Fruit fly (Drosophila melanogaster) S2 (cell line): ENCODE measurements around the gene Trhn.

ENCODE experiments used
- CG8478 ChIP-seq: fragments of >200 bp; optimal IDR thresholded peaks from 2 replicates; lab custom pipeline; 2018
- CTCF ChIP-seq, 2 experiments: fragments of >200 bp; optimal IDR thresholded peaks; 2 replicates each; lab custom pipeline; 2018

Trhn gene

DNA sequence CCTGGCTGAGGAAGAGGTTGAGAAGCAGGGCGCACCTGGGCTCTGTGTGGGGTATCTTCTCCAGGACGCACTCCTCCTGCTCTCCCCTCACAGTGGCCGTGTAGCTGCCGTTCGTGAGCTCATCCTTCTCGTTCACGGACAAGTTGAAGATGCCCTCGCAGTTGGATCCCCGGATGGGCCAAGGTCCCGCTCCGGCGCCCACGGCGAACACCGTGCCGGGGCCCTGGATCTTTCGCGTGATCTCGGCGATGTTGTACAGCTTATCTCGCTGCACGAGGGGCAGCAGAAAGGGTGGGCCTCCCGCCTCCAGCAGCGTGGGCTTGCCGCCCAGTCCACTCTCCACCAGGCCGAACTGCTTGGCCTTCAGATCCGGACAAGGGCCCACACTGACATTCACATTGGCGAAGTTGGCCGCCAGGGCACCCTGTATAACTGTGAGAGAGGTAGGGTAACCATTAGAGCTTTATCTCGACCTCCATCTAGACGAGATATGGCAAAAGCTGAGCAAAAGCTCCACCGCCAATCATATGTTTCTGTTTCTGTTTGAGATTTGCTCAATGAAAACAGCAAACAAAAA is 11.0 kb upstream of the Trhn start:
- TF ChIP-seq CTCF (optimal IDR thresholded peaks at IDR 0.05; lab: Kevin White, UChicago): no peak
- no peak for TF ChIP-seq CG8478 (lab: Kevin White, UChicago)

DNA sequence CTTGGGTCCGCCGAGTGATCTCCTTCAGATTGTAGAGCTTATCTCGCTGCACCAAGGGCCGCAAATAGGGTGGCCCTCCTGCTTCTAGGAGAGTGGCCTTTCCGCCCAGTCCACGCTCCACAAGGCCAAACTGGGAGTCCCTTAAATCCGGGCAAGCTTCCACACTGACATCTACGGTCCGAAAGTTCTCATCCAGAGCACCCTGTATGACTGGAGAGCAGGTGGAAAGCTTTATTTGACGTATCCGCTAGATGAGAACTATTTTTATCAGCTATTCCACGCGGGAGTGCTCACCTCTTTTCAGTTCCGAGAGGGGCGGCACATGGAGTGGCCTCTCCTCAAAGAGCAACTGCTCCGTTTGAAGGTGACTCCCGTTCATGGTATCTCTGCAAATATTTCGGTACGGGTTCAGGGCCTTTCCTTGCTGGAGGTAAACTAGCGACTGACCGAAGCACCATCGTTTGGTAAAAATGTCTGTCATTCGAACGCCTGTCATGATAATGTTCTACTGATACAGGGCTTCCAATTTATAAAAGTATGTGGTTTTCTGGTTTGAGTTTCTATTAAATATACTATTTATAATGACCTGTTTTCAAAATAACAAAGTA is 9.7 kb upstream of the Trhn start, which contains the start of gene meep:
Gene meep, minus strand, starts transcription at position 449 of the 608 bp plus-strand sequence.
- TF ChIP-seq CTCF (optimal IDR thresholded peaks at IDR 0.05; lab: Kevin White, UChicago) (no peak), CG8478 (lab: Kevin White, UChicago) (no peak)

DNA sequence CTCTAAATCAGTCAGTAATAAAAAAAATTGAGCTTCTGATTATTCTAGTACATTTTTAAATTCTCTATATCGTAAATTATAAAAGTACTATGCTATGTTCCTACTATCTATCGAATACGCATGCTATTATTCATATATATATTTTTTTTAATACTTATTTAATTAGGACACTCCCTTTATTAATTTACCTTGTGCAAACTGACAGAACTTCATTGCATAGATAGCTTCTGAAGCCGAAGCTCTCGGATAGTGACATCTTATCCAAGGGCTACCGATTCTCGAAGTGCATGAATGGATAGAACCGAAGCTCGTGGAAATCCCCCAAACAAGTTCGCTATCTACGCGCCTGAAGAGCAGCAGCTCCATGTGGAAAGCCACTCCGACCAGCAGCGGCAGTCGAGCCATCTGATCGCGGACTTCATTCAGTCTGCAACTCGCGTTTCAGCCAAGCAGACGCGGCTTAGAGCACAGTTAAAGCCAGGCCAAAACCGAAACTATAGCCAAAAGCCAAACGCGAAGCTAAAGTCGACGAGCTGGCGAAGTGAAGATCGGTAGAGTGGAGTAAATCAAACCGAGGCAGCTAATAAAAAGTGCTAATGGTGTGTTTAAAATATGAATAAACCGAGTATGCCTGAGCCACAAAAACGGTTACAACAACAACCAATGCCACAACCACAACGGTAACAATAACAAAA is 7.5 kb upstream of the Trhn start, which contains the start of gene mwh:
Gene mwh, plus strand, starts transcription at position 430 of the 695 bp plus-strand sequence.
- no peak for TF ChIP-seq CTCF (optimal IDR thresholded peaks at IDR 0.05; lab: Kevin White, UChicago)
- no peak for TF ChIP-seq CG8478 (lab: Kevin White, UChicago)

DNA sequence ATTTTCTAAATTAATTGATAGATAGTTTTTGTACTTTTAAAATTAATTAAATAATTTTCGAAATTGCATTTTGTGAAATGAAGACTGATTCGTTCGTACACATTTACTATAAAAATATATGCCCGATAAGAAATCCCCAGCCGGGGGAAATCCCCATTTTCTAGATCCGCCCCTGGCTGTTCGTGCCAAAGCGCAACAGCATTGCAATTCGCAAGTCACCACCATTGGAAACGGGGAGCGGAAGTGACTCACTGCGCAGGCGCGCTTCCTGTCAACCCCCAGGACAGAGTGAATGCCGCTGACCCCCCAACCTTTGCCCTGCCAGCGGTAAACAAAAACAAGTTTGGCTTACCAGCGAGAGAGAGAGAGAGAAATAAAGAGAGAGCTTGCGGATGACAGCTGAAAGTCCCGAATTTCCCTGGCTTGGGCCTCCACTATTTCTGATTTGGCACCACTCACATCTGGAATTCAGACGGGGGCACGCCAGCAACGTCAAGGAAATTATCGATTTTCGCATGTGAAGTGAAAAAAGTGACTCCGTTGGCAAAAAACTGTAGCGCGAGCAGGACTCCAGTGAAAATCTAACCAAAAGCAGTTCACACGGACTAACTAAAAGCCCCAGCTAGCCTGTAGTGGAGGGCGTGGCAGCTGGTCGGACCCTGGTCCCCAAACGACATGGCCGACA is 3.0 kb upstream of the Trhn start, which contains the start of gene Aplip1:
Gene Aplip1, plus strand, starts transcription at position 450 of the 685 bp plus-strand sequence.
- no peak for TF ChIP-seq CTCF (optimal IDR thresholded peaks at IDR 0.05; lab: Kevin White, UChicago)
- no peak for TF ChIP-seq CG8478 (lab: Kevin White, UChicago)

DNA sequence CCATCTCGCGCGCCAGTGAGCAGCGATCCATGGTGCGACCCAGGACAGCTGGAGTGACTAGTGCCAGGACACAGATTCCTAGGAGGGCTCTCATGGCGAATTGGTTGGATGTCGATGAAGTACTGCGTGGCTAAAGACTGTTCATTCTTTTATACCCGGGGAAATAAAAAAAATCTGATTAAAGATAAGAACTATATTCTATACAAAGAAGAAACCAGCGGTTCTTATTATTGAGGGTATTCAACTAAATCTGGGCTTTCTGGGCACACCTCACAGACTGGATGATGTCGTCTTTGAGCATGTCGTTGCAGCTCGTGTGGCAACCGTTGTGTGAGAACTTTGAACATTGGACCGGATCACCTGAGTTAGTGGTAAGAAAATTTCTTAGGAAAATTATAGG is 2.2 kb upstream of the Trhn start, which contains the start of gene LysX:
Gene LysX, minus strand, starts transcription at position 101 of the 400 bp plus-strand sequence.
- TF ChIP-seq CTCF (optimal IDR thresholded peaks at IDR 0.05; lab: Kevin White, UChicago): no peak
- no peak for TF ChIP-seq CG8478 (lab: Kevin White, UChicago)

DNA sequence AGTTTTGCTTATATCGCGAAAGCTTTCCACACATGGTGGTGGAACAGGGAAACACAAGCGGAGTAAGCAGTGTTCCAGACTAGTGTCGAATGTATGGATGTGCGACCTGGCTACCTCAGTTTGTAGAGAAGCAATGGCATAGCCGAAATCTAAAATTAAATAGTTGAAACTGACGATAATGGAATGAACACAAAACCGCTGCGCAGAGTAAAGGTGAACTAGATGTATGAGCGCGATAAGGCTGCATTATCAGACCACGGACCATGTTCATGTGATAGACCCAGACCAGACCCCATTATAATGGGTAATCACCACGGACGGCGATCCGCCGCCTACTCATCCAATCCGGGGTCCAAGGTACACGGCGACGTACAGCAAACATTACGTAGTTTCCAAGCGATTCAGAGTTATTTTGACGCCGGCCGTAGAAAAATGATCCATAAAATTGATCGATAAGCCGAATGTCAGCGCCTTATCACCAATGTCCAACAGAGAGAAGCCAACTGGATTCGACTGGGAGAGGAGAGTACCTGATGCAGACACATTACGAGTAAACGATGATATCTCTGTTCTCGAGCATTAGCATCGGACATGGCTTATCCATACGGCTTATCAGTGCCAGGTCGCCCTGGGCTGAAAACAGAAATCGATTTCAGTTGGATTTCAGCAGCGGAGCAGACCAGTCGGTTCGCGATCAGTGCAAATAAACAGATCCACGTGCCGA is 3.9 kb downstream of the Trhn start, which contains the start of gene CG13912:
Gene CG13912, plus strand, starts transcription at position 653 of the 724 bp plus-strand sequence.
- TF ChIP-seq CTCF (optimal IDR thresholded peaks at IDR 0.05; lab: Kevin White, UChicago) (peak; percentile 49 to 53), CG8478 (lab: Kevin White, UChicago) (no peak)

DNA sequence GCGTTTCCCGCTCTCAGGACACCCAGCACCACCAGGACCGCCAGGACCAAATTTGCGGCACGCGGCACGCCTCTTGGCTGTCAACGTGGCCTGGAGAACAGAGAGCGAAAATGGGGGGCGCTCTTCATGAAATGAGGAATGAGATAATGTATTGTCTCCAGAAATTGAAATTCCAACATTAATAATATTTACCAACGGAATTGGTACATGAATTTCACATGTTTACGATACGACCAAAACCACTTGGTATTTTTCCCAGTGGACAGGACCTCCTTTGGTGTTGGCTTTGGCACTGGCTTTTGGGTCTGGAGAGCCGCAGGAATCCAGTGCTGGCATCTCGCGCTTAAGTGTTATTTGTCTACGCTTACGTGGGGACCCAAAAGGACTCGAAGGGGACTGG is 9.5 kb downstream of the Trhn start:
- TF ChIP-seq CTCF (optimal IDR thresholded peaks at IDR 0.05; lab: Kevin White, UChicago): no peak
- TF ChIP-seq CG8478 (lab: Kevin White, UChicago): no peak

DNA sequence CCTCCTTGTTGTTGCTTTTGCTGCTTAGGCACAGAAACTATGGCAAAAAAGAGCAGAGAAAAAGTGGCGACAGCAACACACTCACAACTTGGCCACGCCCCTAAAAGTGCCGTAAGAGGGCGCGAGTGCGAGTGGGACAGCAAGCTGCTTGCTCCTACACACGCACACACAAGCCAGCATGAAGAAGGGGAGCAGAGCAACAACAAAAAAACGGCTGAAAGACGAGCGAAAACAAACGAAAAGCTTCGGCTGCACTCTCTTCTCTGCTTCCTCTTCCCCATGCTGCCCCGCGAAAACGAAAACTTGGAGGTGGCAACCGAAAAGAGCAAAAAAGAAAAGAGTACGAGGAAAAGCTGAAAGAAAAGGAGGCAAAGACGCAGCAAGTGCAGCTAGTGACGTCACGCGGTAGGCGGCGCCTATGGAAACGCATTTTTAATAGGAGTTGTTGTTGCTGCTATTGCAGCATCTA is 14.8 kb downstream of the Trhn start:
- TF ChIP-seq CG8478 (lab: Kevin White, UChicago) (peak; percentile 79), CTCF (optimal IDR thresholded peaks at IDR 0.05; lab: Kevin White, UChicago) (no peak)

DNA sequence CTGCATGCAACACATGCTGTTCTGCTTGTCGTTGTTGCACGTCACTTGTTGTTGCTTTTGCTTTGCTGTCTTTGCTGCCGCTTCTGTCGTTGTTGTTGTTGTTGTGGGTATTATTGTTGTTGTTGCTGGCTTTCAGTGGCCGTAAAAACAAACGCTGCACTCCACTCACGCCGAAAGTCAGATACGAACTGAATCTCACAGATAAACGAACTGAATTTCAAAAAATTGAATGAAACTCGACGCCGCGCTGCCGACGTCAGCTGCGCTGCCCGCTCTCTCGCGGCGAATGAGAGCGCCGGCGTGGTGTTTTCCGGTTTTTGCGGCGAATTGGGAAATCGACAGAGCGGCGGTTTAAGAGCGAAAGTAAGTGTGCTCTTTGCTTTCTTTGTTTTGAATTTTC is 15.9 kb downstream of the Trhn start, which contains the start of gene bab2:
Gene bab2, minus strand, starts transcription at position 192 of the 400 bp plus-strand sequence.
- no peak for TF ChIP-seq CTCF (optimal IDR thresholded peaks at IDR 0.05; lab: Kevin White, UChicago)
- TF ChIP-seq CG8478 (lab: Kevin White, UChicago): no peak

DNA sequence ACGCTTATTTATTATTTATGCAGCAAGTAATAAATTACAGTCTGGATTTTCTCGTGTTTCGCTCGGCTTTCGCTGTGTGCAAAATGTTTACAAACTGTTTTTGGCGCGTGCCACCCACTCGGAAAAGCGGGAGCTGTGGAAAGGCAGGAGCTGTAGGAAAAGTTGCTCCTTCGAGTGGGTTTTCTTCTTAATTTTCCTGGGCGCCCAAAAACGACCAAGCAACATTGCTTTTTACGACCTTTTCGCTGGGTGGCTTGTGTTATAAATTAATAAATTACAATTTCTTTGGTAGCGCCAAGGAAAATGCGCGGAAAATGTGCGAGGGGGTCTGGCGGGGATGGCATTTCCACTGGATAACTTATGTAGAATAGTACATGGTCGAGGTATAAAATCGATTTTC is 16.5 kb downstream of the Trhn start:
- TF ChIP-seq CG8478 (lab: Kevin White, UChicago): no peak

DNA sequence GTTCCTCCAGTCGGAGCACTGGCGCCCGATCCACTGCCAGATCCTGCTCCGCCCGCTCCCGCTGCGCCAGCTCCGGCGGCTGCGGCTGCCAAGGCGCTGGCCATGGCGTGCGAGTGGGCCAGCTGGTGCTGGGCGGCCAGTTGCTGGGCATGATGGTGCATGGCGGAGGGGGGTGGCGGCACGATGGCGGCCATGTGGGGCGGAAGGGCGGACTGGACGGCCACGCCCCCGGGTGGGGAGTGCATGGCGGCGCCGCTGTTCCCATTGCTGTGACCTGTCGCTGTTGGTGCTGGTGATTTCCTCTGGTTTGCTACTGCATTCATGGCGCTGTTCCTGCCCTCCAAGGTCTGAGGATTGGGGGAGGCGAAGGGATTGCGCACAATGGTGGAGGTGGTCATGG is 20.1 kb downstream of the Trhn start:
- no peak for TF ChIP-seq CTCF (optimal IDR thresholded peaks at IDR 0.05; lab: Kevin White, UChicago)
- no peak for TF ChIP-seq CG8478 (lab: Kevin White, UChicago)

DNA sequence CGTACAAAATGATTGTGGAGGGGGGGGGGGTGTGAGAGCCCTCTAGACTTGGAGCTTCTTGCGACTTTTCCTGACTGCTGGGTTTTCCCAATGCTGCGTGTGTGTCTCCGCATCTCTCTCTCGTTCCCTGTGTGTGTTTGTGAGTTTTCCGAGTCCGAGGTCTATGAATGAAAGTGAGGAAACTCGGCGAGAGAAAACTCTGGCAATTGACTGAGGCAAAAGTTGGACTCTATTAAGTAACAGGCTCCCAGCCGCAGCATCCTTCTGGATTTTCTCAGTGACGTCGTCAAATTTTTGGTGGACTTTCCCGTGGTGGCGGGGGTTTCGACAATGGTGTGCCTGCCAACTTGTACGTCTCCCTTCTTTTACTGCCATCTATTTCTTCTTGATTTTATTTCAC is 22.4 kb downstream of the Trhn start:
- TF ChIP-seq CTCF (optimal IDR thresholded peaks at IDR 0.05; lab: Kevin White, UChicago): no peak

DNA sequence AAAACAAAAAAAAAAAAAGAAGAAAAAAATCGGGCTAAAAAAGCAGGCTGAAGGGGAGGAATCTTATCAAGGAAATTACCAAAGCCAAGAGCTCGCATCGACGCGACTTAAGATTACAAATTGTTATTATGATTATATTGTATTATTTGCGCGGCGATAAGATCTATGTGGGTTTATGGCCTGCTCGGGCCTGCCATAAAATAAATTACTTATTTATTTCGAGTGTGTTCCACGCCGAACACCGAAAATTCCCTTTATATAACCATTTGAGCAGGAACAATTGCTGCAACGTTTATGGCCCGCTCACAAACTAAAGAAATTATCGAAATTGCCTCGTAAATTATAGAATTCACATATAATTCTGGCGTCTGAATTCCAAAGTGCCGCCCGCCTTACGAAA is 23.4 kb downstream of the Trhn start:
- TF ChIP-seq CG8478 (lab: Kevin White, UChicago) (no peak), CTCF (optimal IDR thresholded peaks at IDR 0.05; lab: Kevin White, UChicago) (no peak)

DNA sequence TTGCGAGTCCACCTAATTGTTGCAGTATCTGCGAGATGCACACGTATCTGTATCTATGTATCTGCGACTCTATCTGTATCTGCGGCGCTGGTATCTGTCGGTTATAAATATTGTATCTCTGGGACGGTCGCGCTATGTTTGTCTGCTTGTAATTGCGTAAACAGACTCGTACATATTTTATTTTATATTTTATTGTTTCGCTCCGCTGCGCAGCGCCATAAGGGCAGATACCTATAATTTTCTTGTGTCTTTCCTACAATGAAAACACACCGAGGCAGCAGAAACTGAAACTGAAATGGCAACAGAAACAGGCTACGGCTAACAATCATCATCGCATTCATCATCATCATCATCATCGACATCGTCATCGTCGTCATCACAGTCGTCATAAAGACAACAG is 24.5 kb downstream of the Trhn start:
- no peak for TF ChIP-seq CG8478 (lab: Kevin White, UChicago)
- TF ChIP-seq CTCF (optimal IDR thresholded peaks at IDR 0.05; lab: Kevin White, UChicago): no peak
